Fruit fly (Drosophila melanogaster) whole organism, embryonic: Measurements from ENCODE around the gene CG9992.

ENCODE experiments used
- ATbp ChIP-seq: fragments of 200-800 bp; sonication (Bioruptor generic); optimal IDR thresholded peaks from 2 replicates; lab custom pipeline; 2017; ENCODE audit warnings: missing biosample characterization, mild to moderate bottlenecking, missing genetic modification characterization, missing genetic modification reagents
- Asciz ChIP-seq: fragments of 200-800 bp; sonication (Bioruptor generic); optimal IDR thresholded peaks from 2 replicates; lab custom pipeline; 2017; ENCODE audit warnings: missing biosample characterization, mild to moderate bottlenecking, missing genetic modification characterization, missing genetic modification reagents
- BtbVII ChIP-seq: fragments of 200-800 bp; sonication (Bioruptor generic); optimal IDR thresholded peaks from 3 replicates; lab custom pipeline; 2017; ENCODE audit warnings: missing biosample characterization, mild to moderate bottlenecking, missing genetic modification characterization
- CG10654 ChIP-seq: fragments of 200-800 bp; sonication (Bioruptor generic); optimal IDR thresholded peaks from 2 replicates; lab custom pipeline; 2016; ENCODE audit warnings: missing biosample characterization, missing genetic modification characterization
- CG12071 ChIP-seq: fragments of 200-800 bp; sonication (Bioruptor generic); optimal IDR thresholded peaks from 3 replicates; lab custom pipeline; 2018; ENCODE audit warnings: missing biosample characterization, mild to moderate bottlenecking, missing genetic modification characterization
- CG12769 ChIP-seq: fragments of 200-800 bp; sonication (Bioruptor generic); optimal IDR thresholded peaks from 2 replicates; lab custom pipeline; 2019; ENCODE audit warnings: missing biosample characterization, mild to moderate bottlenecking, missing genetic modification characterization, moderate library complexity
- CG13296 ChIP-seq: fragments of 200-800 bp; sonication (Bioruptor generic); optimal IDR thresholded peaks from 3 replicates; lab custom pipeline; 2018; ENCODE audit warnings: missing biosample characterization, mild to moderate bottlenecking, missing genetic modification characterization
- CG15514 ChIP-seq: fragments of 200-800 bp; sonication (Bioruptor generic); optimal IDR thresholded peaks from 3 replicates; lab custom pipeline; 2017; ENCODE audit warnings: missing biosample characterization, missing genetic modification characterization, mild to moderate bottlenecking, moderate library complexity, missing genetic modification reagents
- CG1603 ChIP-seq: fragments of 200-800 bp; sonication (Bioruptor generic); optimal IDR thresholded peaks from 2 replicates; lab custom pipeline; 2019; ENCODE audit warnings: missing biosample characterization, mild to moderate bottlenecking, missing genetic modification characterization, moderate library complexity
- CG17359 ChIP-seq: fragments of 200-800 bp; sonication (Bioruptor generic); optimal IDR thresholded peaks from 3 replicates; lab custom pipeline; 2018; ENCODE audit warnings: missing biosample characterization, mild to moderate bottlenecking, missing genetic modification characterization, moderate library complexity
- CG18599 ChIP-seq: fragments of 200-800 bp; sonication (Bioruptor generic); optimal IDR thresholded peaks from 3 replicates; lab custom pipeline; 2017; ENCODE audit warnings: missing biosample characterization, missing genetic modification characterization, mild to moderate bottlenecking, moderate library complexity, missing genetic modification reagents
- CG2678 ChIP-seq: fragments of 200-800 bp; sonication (Bioruptor generic); optimal IDR thresholded peaks from 3 replicates; lab custom pipeline; 2019; ENCODE audit warnings: missing biosample characterization, mild to moderate bottlenecking, missing genetic modification characterization, moderate library complexity
- CG31365 ChIP-seq: fragments of 200-800 bp; sonication (Bioruptor generic); optimal IDR thresholded peaks from 2 replicates; lab custom pipeline; 2018; ENCODE audit warnings: missing biosample characterization, mild to moderate bottlenecking, missing genetic modification characterization
- CG3281 ChIP-seq: fragments of 200-800 bp; sonication (Bioruptor generic); optimal IDR thresholded peaks from 3 replicates; lab custom pipeline; 2017; ENCODE audit warnings: missing biosample characterization, mild to moderate bottlenecking, missing genetic modification characterization
- CG34376 ChIP-seq: fragments of 200-800 bp; sonication (Bioruptor generic); optimal IDR thresholded peaks from 2 replicates; lab custom pipeline; 2018; ENCODE audit warnings: missing biosample characterization, mild to moderate bottlenecking, missing genetic modification characterization
- CG6654 ChIP-seq: fragments of 200-800 bp; sonication (Bioruptor generic); optimal IDR thresholded peaks from 2 replicates; lab custom pipeline; 2017; ENCODE audit warnings: missing biosample characterization, mild to moderate bottlenecking, missing genetic modification characterization
- CG6765 ChIP-seq: fragments of 200-800 bp; sonication (Bioruptor generic); optimal IDR thresholded peaks from 3 replicates; lab custom pipeline; 2017; ENCODE audit warnings: missing biosample characterization, mild to moderate bottlenecking, missing genetic modification characterization
- CG7987 ChIP-seq: fragments of 200-800 bp; sonication (Bioruptor generic); optimal IDR thresholded peaks from 2 replicates; lab custom pipeline; 2018; ENCODE audit warnings: missing biosample characterization, mild to moderate bottlenecking, missing genetic modification characterization, moderate library complexity
- CG8290 ChIP-seq, 3 experiments: fragments of 200-800 bp; sonication (Bioruptor generic); optimal IDR thresholded peaks; 2 replicates each; lab custom pipeline; 2016 to 2019; ENCODE audit warnings: missing biosample characterization in 3 of 3, missing genetic modification characterization in 3 of 3, mild to moderate bottlenecking in 2 of 3, moderate library complexity in 1 of 3
- D19B ChIP-seq: fragments of 200-800 bp; sonication (Bioruptor generic); optimal IDR thresholded peaks from 2 replicates; lab custom pipeline; 2017; ENCODE audit warnings: missing biosample characterization, mild to moderate bottlenecking, missing genetic modification characterization
- Fer1 ChIP-seq: fragments of 200-800 bp; sonication (Bioruptor generic); optimal IDR thresholded peaks from 2 replicates; lab custom pipeline; 2017; ENCODE audit warnings: missing biosample characterization, mild to moderate bottlenecking, missing genetic modification characterization
- Fer3 ChIP-seq: fragments of 200-800 bp; sonication (Bioruptor generic); optimal IDR thresholded peaks from 2 replicates; lab custom pipeline; 2018; ENCODE audit warnings: missing biosample characterization, mild to moderate bottlenecking, missing genetic modification characterization, moderate library complexity
- HLH3B ChIP-seq: fragments of 200-800 bp; sonication (Bioruptor generic); IDR thresholded peaks from 2 replicates; pipeline ENCODE4 v1.3.6; 2022; ENCODE audit warnings: missing biosample characterization, missing genetic modification characterization
- Hmr ChIP-seq: fragments of 200-800 bp; sonication (Bioruptor generic); optimal IDR thresholded peaks from 3 replicates; lab custom pipeline; 2017; ENCODE audit warnings: mild to moderate bottlenecking, missing biosample characterization, missing genetic modification reagents, missing genetic modification characterization
- Med ChIP-seq: fragments of 200-800 bp; sonication (Bioruptor generic); peaks from one replicate; lab custom pipeline; 2016; ENCODE audit warnings: missing biosample characterization, missing genetic modification characterization, mild to moderate bottlenecking, inconsistent platforms, moderate library complexity
- Meics ChIP-seq: fragments of 200-800 bp; sonication (Bioruptor generic); optimal IDR thresholded peaks from 2 replicates; lab custom pipeline; 2017; ENCODE audit warnings: missing biosample characterization, mild to moderate bottlenecking, missing genetic modification characterization
- PHDP ChIP-seq: fragments of 200-800 bp; sonication (Bioruptor generic); optimal IDR thresholded peaks from 3 replicates; lab custom pipeline; 2018; ENCODE audit warnings: missing biosample characterization, mild to moderate bottlenecking, missing genetic modification characterization, moderate library complexity
- Pdp1 ChIP-seq, 2 experiments: fragments of 200-800 bp; sonication (Bioruptor generic); optimal IDR thresholded peaks; 3 replicates each; lab custom pipeline; 2016; ENCODE audit warnings: missing biosample characterization in 2 of 2, missing genetic modification characterization in 2 of 2, mild to moderate bottlenecking in 1 of 2, moderate library complexity in 1 of 2
- Spps ChIP-seq: fragments of 200-800 bp; sonication (Bioruptor generic); optimal IDR thresholded peaks from 2 replicates; lab custom pipeline; 2018; ENCODE audit warnings: missing biosample characterization, mild to moderate bottlenecking, missing genetic modification characterization
- croc ChIP-seq: fragments of 200-800 bp; sonication (Bioruptor generic); conservative IDR thresholded peaks from 3 replicates; pipeline ENCODE4 v1.3.6; 2022; ENCODE audit warnings: missing biosample characterization, missing genetic modification characterization
- fd3F ChIP-seq: fragments of 200-800 bp; sonication (Bioruptor generic); optimal IDR thresholded peaks from 2 replicates; lab custom pipeline; 2018; ENCODE audit warnings: missing biosample characterization, mild to moderate bottlenecking, missing genetic modification characterization, moderate library complexity
- ind ChIP-seq: fragments of 200-800 bp; sonication (Bioruptor generic); optimal IDR thresholded peaks from 3 replicates; lab custom pipeline; 2016; ENCODE audit warnings: missing biosample characterization, missing genetic modification characterization
- lab ChIP-seq: fragments of 200-800 bp; sonication (Bioruptor generic); optimal IDR thresholded peaks from 3 replicates; lab custom pipeline; 2017; ENCODE audit warnings: missing biosample characterization, missing genetic modification characterization, mild to moderate bottlenecking, moderate library complexity, missing genetic modification reagents
- mirr ChIP-seq: fragments of 200-800 bp; sonication (Bioruptor generic); optimal IDR thresholded peaks from 3 replicates; lab custom pipeline; 2018; ENCODE audit warnings: missing biosample characterization, mild to moderate bottlenecking, missing genetic modification characterization
- pan ChIP-seq, 4 experiments: fragments of >200 bp in 3 of 4; fragments of 200-800 bp in 1 of 4; sonication (Bioruptor generic) in 1 of 4; optimal IDR thresholded peaks in 3 of 4; IDR thresholded peaks in 1 of 4; 2 replicates each; pipeline versions ENCODE4 v1.3.6 to Lab custom; 2017 to 2022; ENCODE audit warnings: missing biosample characterization in 2 of 4, missing genetic modification characterization in 2 of 4, mixed read lengths in 1 of 4
- sens ChIP-seq: fragments of 200-800 bp; sonication (Bioruptor generic); peaks from one replicate; lab custom pipeline; 2016; ENCODE audit warnings: missing biosample characterization, missing genetic modification characterization
- shn ChIP-seq: fragments of 200-800 bp; sonication (Bioruptor generic); optimal IDR thresholded peaks from 3 replicates; lab custom pipeline; 2016; ENCODE audit warnings: missing biosample characterization, missing genetic modification characterization
- sr ChIP-seq: fragments of 200-800 bp; sonication (Bioruptor generic); IDR thresholded peaks from 3 replicates; pipeline ENCODE4 v1.3.6; 2022; ENCODE audit warnings: missing biosample characterization, missing genetic modification characterization
- stwl ChIP-seq: fragments of 200-800 bp; sonication (Bioruptor generic); optimal IDR thresholded peaks from 3 replicates; lab custom pipeline; 2018; ENCODE audit warnings: missing biosample characterization, mild to moderate bottlenecking, missing genetic modification characterization, moderate library complexity
- unpg ChIP-seq: fragments of 200-800 bp; sonication (Bioruptor generic); optimal IDR thresholded peaks from 3 replicates; lab custom pipeline; 2018; ENCODE audit warnings: missing biosample characterization, mild to moderate bottlenecking, missing genetic modification characterization, moderate library complexity
- wek ChIP-seq: fragments of 200-800 bp; sonication (Bioruptor generic); optimal IDR thresholded peaks from 3 replicates; lab custom pipeline; 2018; ENCODE audit warnings: missing biosample characterization, mild to moderate bottlenecking, missing genetic modification characterization, moderate library complexity

CG9992 gene

dm6 chrX:16420048-16420447, 35.3 kb upstream of the CG9992 start:
- TF ChIP-seq pan (optimal IDR thresholded peaks at IDR 0.05; lab: Kevin White, UChicago) (no peak), pan (GFP tag; optimal IDR thresholded peaks at IDR 0.05 in 1 of 2, IDR thresholded peaks at IDR 0.05 in 1 of 2) (peak in 1 of 2 experiments; percentile 14), PHDP (tag; lab: Kevin White, UChicago) (peak; percentile 12), Spps (tag; lab: Kevin White, UChicago) (no peak), unpg (GFP tag; lab: Kevin White, UChicago) (peak; percentile 17), HLH3B (GFP tag; lab: Robert Waterston, UW) (0 out of 2 replicates have a peak, but pooled peaks have one; percentile 16), BtbVII (peak; percentile 26), D19B (GFP tag; lab: Kevin White, UChicago) (peak; percentile 67), Hmr (peak; percentile 43), CG15514 (GFP tag; lab: Kevin White, UChicago) (peak; percentile 34), CG31365 (tag; lab: Kevin White, UChicago) (peak; percentile 8), CG12071 (GFP tag; lab: Kevin White, UChicago) (peak; percentile 51), stwl (tag; lab: Kevin White, UChicago) (no peak), CG3281 (peak; percentile 12), sens (GFP tag; lab: Kevin White, UChicago) (peak; percentile 76), CG6765 (GFP tag; lab: Kevin White, UChicago) (peak; percentile 11), Fer3 (peak; percentile 3), shn (GFP tag; lab: Kevin White, UChicago) (no peak), CG2678 (peak; percentile 42), fd3F (peak; percentile 10), wek (GFP tag; lab: Kevin White, UChicago) (peak; percentile 6), Med (GFP tag; lab: Kevin White, UChicago) (peak; percentile 68), ind (GFP tag; lab: Kevin White, UChicago) (no peak), Meics (GFP tag; lab: Kevin White, UChicago) (peak; percentile 3), CG13296 (GFP tag; lab: Kevin White, UChicago) (peak; percentile 52), CG1603 (tag; lab: Kevin White, UChicago) (peak; percentile 11), mirr (GFP tag; lab: Kevin White, UChicago) (peak; percentile 46), Fer1 (GFP tag; lab: Kevin White, UChicago) (peak; percentile 50), CG6654 (no peak), croc (GFP tag; lab: Robert Waterston, UW) (no peak), CG18599 (GFP tag; lab: Kevin White, UChicago) (peak; percentile 49), Pdp1 (GFP tag; optimal IDR thresholded peaks at IDR 0.05; lab: Kevin White, UChicago) (peak in 1 of 2 experiments; percentile 28), CG7987 (peak; percentile 35), sr (no peak), ATbp (GFP tag; lab: Kevin White, UChicago) (peak; percentile 34), lab (GFP tag; lab: Kevin White, UChicago) (peak; percentile 68), Asciz (GFP tag; lab: Kevin White, UChicago) (peak; percentile 2), CG8290 (GFP tag; optimal IDR thresholded peaks at IDR 0.05; lab: Kevin White, UChicago) (no peak), CG8290 (tag; optimal IDR thresholded peaks at IDR 0.05; lab: Kevin White, UChicago) (peak in 1 of 2 experiments; percentile 54), CG17359 (tag; lab: Kevin White, UChicago) (peak; percentile 34), CG10654 (no peak), CG34376 (peak; percentile 28), CG12769 (tag; lab: Kevin White, UChicago) (peak; percentile 23)
